Worm (Caenorhabditis elegans) whole organism, mixed stage, embryonic: ENCODE data around the gene VW02B12L.2.

ENCODE experiments used
- M03D4.4 ChIP-seq: sonication (generic microtip); optimal IDR thresholded peaks from 2 replicates; lab custom pipeline; 2017; ENCODE audit warnings: mild to moderate bottlenecking, missing genetic modification characterization, missing compliant biosample characterization
- bed-3 ChIP-seq: fragments of 200-800 bp; sonication (Bioruptor generic); optimal IDR thresholded peaks from 3 replicates; lab custom pipeline; 2018; ENCODE audit warnings: mild to moderate bottlenecking, missing genetic modification characterization, moderate library complexity, missing compliant biosample characterization
- blmp-1 ChIP-seq: fragments of 150-350 bp; optimal IDR thresholded peaks from 2 replicates; lab custom pipeline; 2014; ENCODE audit warnings: missing biosample characterization, missing genetic modification characterization
- ceh-39 ChIP-seq: fragments of 150-350 bp; optimal IDR thresholded peaks from 2 replicates; lab custom pipeline; 2014; ENCODE audit warnings: missing biosample characterization, missing genetic modification characterization
- ceh-43 ChIP-seq: fragments of 200-800 bp; sonication (Bioruptor generic); optimal IDR thresholded peaks from 2 replicates; lab custom pipeline; 2018; ENCODE audit warnings: mild to moderate bottlenecking, missing genetic modification characterization, moderate library complexity, missing compliant biosample characterization
- ceh-83 ChIP-seq: fragments of 200-800 bp; sonication (Bioruptor generic); optimal IDR thresholded peaks from 2 replicates; lab custom pipeline; 2018; ENCODE audit warnings: mild to moderate bottlenecking, missing genetic modification characterization, missing compliant biosample characterization
- ces-1 ChIP-seq: fragments of 150-350 bp; optimal IDR thresholded peaks from 2 replicates; lab custom pipeline; 2014; ENCODE audit warnings: missing biosample characterization, missing genetic modification reagents, missing genetic modification characterization
- cnd-1 ChIP-seq: fragments of 200-800 bp; sonication (Bioruptor generic); optimal IDR thresholded peaks from 2 replicates; lab custom pipeline; 2018; ENCODE audit warnings: mild to moderate bottlenecking, missing genetic modification characterization, missing compliant biosample characterization
- drap-1 ChIP-seq: fragments of 200-800 bp; sonication (Bioruptor generic); optimal IDR thresholded peaks from 3 replicates; lab custom pipeline; 2018; ENCODE audit warnings: mild to moderate bottlenecking, missing genetic modification characterization, missing compliant biosample characterization
- elt-1 ChIP-seq: sonication (generic microtip); optimal IDR thresholded peaks from 2 replicates; lab custom pipeline; 2017; ENCODE audit warnings: missing genetic modification characterization, mild to moderate bottlenecking, missing compliant biosample characterization, antibody characterized with exemption, moderate library complexity, borderline replicate concordance; ENCODE audit not compliant: insufficient read depth
- elt-3 ChIP-seq: fragments of 150-350 bp; optimal IDR thresholded peaks from 2 replicates; lab custom pipeline; 2014; ENCODE audit warnings: missing biosample characterization, missing genetic modification characterization
- flh-1 ChIP-seq: fragments of 200-800 bp; sonication (Bioruptor generic); optimal IDR thresholded peaks from 2 replicates; lab custom pipeline; 2018; ENCODE audit warnings: mild to moderate bottlenecking, missing genetic modification characterization, moderate library complexity, missing compliant biosample characterization
- ham-2 ChIP-seq: fragments of 200-800 bp; sonication (Bioruptor generic); optimal IDR thresholded peaks from 2 replicates; lab custom pipeline; 2018; ENCODE audit warnings: mild to moderate bottlenecking, missing genetic modification characterization, missing compliant biosample characterization
- hlh-1 ChIP-seq: fragments of 150-350 bp; optimal IDR thresholded peaks from 2 replicates; lab custom pipeline; 2014; ENCODE audit warnings: missing biosample characterization, missing genetic modification reagents, missing genetic modification characterization
- lin-13 ChIP-seq: fragments of 150-350 bp; optimal IDR thresholded peaks from 2 replicates; lab custom pipeline; 2014; ENCODE audit warnings: missing biosample characterization, missing genetic modification characterization
- lsy-2 ChIP-seq: fragments of 150-350 bp; optimal IDR thresholded peaks from 2 replicates; lab custom pipeline; 2014; ENCODE audit warnings: missing biosample characterization, missing genetic modification characterization
- mls-2 ChIP-seq: sonication (generic microtip); optimal IDR thresholded peaks from 2 replicates; lab custom pipeline; 2016; ENCODE audit warnings: mild to moderate bottlenecking, missing genetic modification characterization, moderate library complexity, missing compliant biosample characterization
- nhr-12 ChIP-seq: fragments of 150-350 bp; optimal IDR thresholded peaks from 2 replicates; lab custom pipeline; 2014; ENCODE audit warnings: missing biosample characterization, missing genetic modification characterization
- nhr-2 ChIP-seq: fragments of 150-350 bp; optimal IDR thresholded peaks from 2 replicates; lab custom pipeline; 2014; ENCODE audit warnings: missing biosample characterization, missing genetic modification characterization
- nhr-237 ChIP-seq: fragments of 150-350 bp; optimal IDR thresholded peaks from 2 replicates; lab custom pipeline; 2014; ENCODE audit warnings: missing biosample characterization, missing genetic modification characterization
- nhr-28 ChIP-seq: fragments of 150-350 bp; optimal IDR thresholded peaks from 2 replicates; lab custom pipeline; 2014; ENCODE audit warnings: missing biosample characterization, missing genetic modification characterization
- nhr-76 ChIP-seq: sonication (generic microtip); optimal IDR thresholded peaks from 2 replicates; lab custom pipeline; 2017; ENCODE audit warnings: missing biosample characterization, missing genetic modification characterization
- pha-4 ChIP-seq: fragments of 150-350 bp; optimal IDR thresholded peaks from 2 replicates; lab custom pipeline; 2018; ENCODE audit warnings: missing biosample characterization, missing genetic modification reagents, missing genetic modification characterization
- sem-2 ChIP-seq: fragments of 200-800 bp; sonication (Bioruptor generic); optimal IDR thresholded peaks from 2 replicates; lab custom pipeline; 2018; ENCODE audit warnings: mild to moderate bottlenecking, missing genetic modification characterization, missing compliant biosample characterization
- snpc-4 ChIP-seq: fragments of 150-350 bp; optimal IDR thresholded peaks from 2 replicates; lab custom pipeline; 2014; ENCODE audit warnings: missing biosample characterization, missing genetic modification characterization
- sptf-1 ChIP-seq: sonication (generic microtip); optimal IDR thresholded peaks from 2 replicates; lab custom pipeline; 2017; ENCODE audit warnings: mild to moderate bottlenecking, missing genetic modification characterization, moderate library complexity, missing compliant biosample characterization
- tbx-8 ChIP-seq: fragments of 200-800 bp; sonication (Bioruptor generic); optimal IDR thresholded peaks from 2 replicates; lab custom pipeline; 2018; ENCODE audit warnings: mild to moderate bottlenecking, missing genetic modification characterization, moderate library complexity, missing compliant biosample characterization
- unc-120 ChIP-seq: sonication (generic microtip); optimal IDR thresholded peaks from 2 replicates; lab custom pipeline; 2017; ENCODE audit warnings: missing genetic modification characterization, missing compliant biosample characterization; ENCODE audit not compliant: poor library complexity, severe bottlenecking
- unc-39 ChIP-seq: fragments of 150-350 bp; optimal IDR thresholded peaks from 2 replicates; lab custom pipeline; 2014; ENCODE audit warnings: missing biosample characterization, missing genetic modification characterization
- unc-62 ChIP-seq: fragments of 150-350 bp; optimal IDR thresholded peaks from 2 replicates; lab custom pipeline; 2014; ENCODE audit warnings: missing biosample characterization, missing genetic modification reagents, missing genetic modification characterization
- ztf-11 ChIP-seq: fragments of 150-350 bp; optimal IDR thresholded peaks from 2 replicates; lab custom pipeline; 2014; ENCODE audit warnings: missing biosample characterization, missing genetic modification characterization

The VW02B12L.2 gene

ce11 chrII:11469574-11470108 lies 29.5 kb upstream of the VW02B12L.2 start, which contains the start of gene cisd-1:
Gene cisd-1 (minus strand): TSS chrII:11469624.
- no peak for TF ChIP-seq ztf-11 (tag; lab: Kevin White, UChicago)
- no peak for TF ChIP-seq drap-1 (GFP tag; lab: Kevin White, UChicago)
- TF ChIP-seq lin-13 (tag; lab: Kevin White, UChicago) = no peak
- TF ChIP-seq tbx-8 = no peak
- no peak for TF ChIP-seq sem-2 (GFP tag; lab: Kevin White, UChicago)
- TF ChIP-seq unc-120 = no peak
- TF ChIP-seq nhr-28 = no peak
- TF ChIP-seq bed-3 (GFP tag; lab: Kevin White, UChicago) = no peak
- no peak for TF ChIP-seq nhr-12 (tag; lab: Kevin White, UChicago)
- TF ChIP-seq cnd-1 (tag; lab: Kevin White, UChicago) = no peak
- TF ChIP-seq ceh-39 (tag; lab: Kevin White, UChicago) = no peak
- TF ChIP-seq ham-2 (GFP tag; lab: Kevin White, UChicago) = no peak
- TF ChIP-seq mls-2 (tag; lab: Kevin White, UChicago) = no peak
- no peak for TF ChIP-seq nhr-76 (tag; lab: Kevin White, UChicago)
- TF ChIP-seq sptf-1 = no peak
- TF ChIP-seq ces-1 (GFP tag; lab: Kevin White, UChicago) = no peak
- TF ChIP-seq M03D4.4 (tag; lab: Kevin White, UChicago) = no peak
- no peak for TF ChIP-seq nhr-237

ce11 chrII:11467541-11467940 lies 27.4 kb upstream of the VW02B12L.2 start, which contains the start of gene klp-17:
Gene klp-17 (minus strand): TSS chrII:11467641.
- TF ChIP-seq unc-39 (tag; lab: Kevin White, UChicago) (no peak), ceh-83 (GFP tag; lab: Kevin White, UChicago) (no peak), bed-3 (GFP tag; lab: Kevin White, UChicago) (no peak), elt-1 (no peak), nhr-76 (tag; lab: Kevin White, UChicago) (no peak), ztf-11 (tag; lab: Kevin White, UChicago) (no peak)

ce11 chrII:11464427-11464944 lies 24.4 kb upstream of the VW02B12L.2 start, which contains the start of the genes aars-1 and rga-1:
Gene aars-1 (minus strand): TSS chrII:11464497.
Gene rga-1 (plus strand): TSS chrII:11464894.
- TF ChIP-seq unc-39 (tag; lab: Kevin White, UChicago) = no peak
- no peak for TF ChIP-seq hlh-1
- no peak for TF ChIP-seq sptf-1
- no peak for TF ChIP-seq flh-1 (GFP tag; lab: Kevin White, UChicago)
- TF ChIP-seq pha-4 (tag; lab: Kevin White, UChicago) = peak; percentile 38
- TF ChIP-seq blmp-1 (tag; lab: Kevin White, UChicago) = peak; percentile 43
- peak; percentile 41 for TF ChIP-seq ham-2 (GFP tag; lab: Kevin White, UChicago)
- TF ChIP-seq sem-2 (GFP tag; lab: Kevin White, UChicago) = no peak
- no peak for TF ChIP-seq M03D4.4 (tag; lab: Kevin White, UChicago)
- peak; percentile 20 for TF ChIP-seq unc-62 (GFP tag; lab: Kevin White, UChicago)
- TF ChIP-seq lsy-2 (tag; lab: Kevin White, UChicago) = peak; percentile 52
- TF ChIP-seq cnd-1 (tag; lab: Kevin White, UChicago) = no peak
- peak; percentile 11 for TF ChIP-seq ces-1 (GFP tag; lab: Kevin White, UChicago)
- TF ChIP-seq, all 35 proteins: peak for 6

ce11 chrII:11463899-11464298 lies 23.8 kb upstream of the VW02B12L.2 start:
- TF ChIP-seq pha-4 (tag; lab: Kevin White, UChicago) (no peak), ces-1 (GFP tag; lab: Kevin White, UChicago) (peak; percentile 29)
- TF ChIP-seq, all 35 proteins: peak for 1

- TF ChIP-seq nhr-237 = no peak
- TF ChIP-seq unc-120 = no peak
- TF ChIP-seq elt-1 = no peak
- no peak for TF ChIP-seq flh-1 (GFP tag; lab: Kevin White, UChicago)
- TF ChIP-seq, all 35 proteins: peak for 0
Measured at ce11 chrII:11459883-11460282, 19.8 kb upstream of the VW02B12L.2 start.

- no peak for TF ChIP-seq unc-62 (GFP tag; lab: Kevin White, UChicago)
- TF ChIP-seq bed-3 (GFP tag; lab: Kevin White, UChicago) = no peak
- TF ChIP-seq ceh-43 (GFP tag; lab: Kevin White, UChicago) = no peak
- no peak for TF ChIP-seq elt-3 (tag; lab: Kevin White, UChicago)
- no peak for TF ChIP-seq ztf-11 (tag; lab: Kevin White, UChicago)
- TF ChIP-seq blmp-1 (tag; lab: Kevin White, UChicago) = no peak
- TF ChIP-seq tbx-8 = no peak
- no peak for TF ChIP-seq nhr-237
- no peak for TF ChIP-seq sem-2 (GFP tag; lab: Kevin White, UChicago)
- TF ChIP-seq unc-39 (tag; lab: Kevin White, UChicago) = no peak
- no peak for TF ChIP-seq nhr-28
- TF ChIP-seq nhr-2 (tag; lab: Kevin White, UChicago) = no peak
- no peak for TF ChIP-seq pha-4 (tag; lab: Kevin White, UChicago)
- no peak for TF ChIP-seq ceh-83 (GFP tag; lab: Kevin White, UChicago)
- no peak for TF ChIP-seq snpc-4
Measured at ce11 chrII:11455715-11456114, 15.6 kb upstream of the VW02B12L.2 start.
